Fruit fly (Drosophila melanogaster) whole organism, larva: ENCODE results near the gene CG13667.

Experiments used
- noc ChIP-seq: fragments of 200-800 bp; sonication (Bioruptor generic); optimal IDR thresholded peaks from 3 replicates; lab custom pipeline; 2019; ENCODE audit warnings: missing biosample characterization, mild to moderate bottlenecking, missing genetic modification characterization, moderate library complexity

CG13667 gene

DNA sequence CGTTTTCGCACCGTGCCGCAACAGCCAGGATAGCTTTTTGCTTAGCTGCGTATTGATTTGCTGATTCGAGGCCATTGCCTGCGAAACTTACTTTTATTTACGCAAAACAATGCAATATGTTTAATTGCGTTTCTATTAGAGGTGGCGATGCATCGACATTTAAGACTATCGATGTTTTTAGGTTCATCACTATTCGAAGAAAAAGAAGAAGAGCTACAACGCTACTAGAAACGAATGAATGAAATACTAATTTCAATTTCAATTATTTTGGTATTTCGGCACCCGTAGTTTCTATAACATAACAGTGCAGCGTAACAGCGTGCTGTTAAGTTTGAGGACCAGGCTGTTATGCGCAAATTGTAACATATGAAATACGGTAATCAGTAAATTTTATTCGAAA, at the start of gene CG13667, which contains the start of the genes Tpt and mkg-p:
CG13667 (plus strand) TSS at position 332 of the 400 bp plus-strand sequence.
Tpt (minus strand) TSS at position 155 of the 400 bp plus-strand sequence.
mkg-p (minus strand) TSS at position 155 of the 400 bp plus-strand sequence.
- TF ChIP-seq noc (tag; lab: Kevin White, UChicago), result no peak

- no peak for TF ChIP-seq noc (tag; lab: Kevin White, UChicago)
Observed at dm6 chr3L:8356196-8356595, 49.1 kb upstream of the CG13667 start, which contains the start of gene Culd. Gene Culd (minus strand): TSS chr3L:8356296.

DNA sequence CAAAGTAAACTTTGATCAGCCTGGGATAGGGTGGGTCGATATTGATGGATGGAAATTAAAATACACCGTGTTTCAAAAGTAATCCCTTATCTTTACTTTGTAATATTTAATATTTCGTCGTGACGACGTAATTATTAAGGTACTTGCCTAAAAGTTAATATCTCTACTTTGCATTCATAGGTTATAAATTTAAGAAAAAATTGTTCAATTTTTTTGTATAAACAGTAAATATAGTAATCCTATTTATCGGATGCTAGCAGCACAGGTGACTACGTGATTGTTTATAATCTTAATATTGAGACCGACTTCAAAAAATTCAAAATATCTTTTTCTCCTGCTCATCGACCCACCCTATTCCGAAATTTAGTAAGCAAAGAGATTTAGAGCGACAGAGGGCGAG, 47.1 kb upstream of the CG13667 start:
- peak; percentile 27 for TF ChIP-seq noc (tag; lab: Kevin White, UChicago)

DNA sequence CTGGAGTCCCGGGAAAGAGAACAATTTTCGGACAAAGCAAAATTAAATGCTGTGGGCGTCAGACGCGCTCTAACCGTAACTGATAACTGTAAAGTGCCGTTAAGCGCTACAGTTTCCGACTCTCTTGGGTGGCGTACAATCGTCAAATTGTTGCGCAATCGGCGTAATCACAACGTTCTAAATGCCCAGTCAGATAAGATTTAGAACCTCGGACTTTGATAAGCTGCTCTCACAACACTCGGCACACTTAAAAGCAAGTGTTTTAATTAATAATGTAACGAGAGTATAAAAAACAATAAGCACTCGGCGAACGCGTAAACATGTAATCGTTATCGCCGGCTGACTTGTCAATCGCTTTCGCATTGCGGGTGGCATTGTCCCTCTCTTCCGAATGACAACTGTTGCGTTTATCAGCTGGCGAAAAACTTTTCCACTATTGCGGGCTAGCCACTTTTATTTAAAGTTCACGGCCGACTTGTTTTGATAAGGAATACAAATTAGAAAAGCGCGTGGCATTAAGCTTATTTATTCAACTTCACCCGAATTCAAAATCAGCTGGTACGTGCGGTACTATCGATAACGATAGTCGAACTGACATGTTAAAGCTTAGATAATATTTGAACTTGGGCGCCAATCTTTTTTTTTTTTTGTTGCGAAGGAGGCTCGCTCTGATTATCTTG, 46.3 kb upstream of the CG13667 start:
- TF ChIP-seq noc (tag; lab: Kevin White, UChicago), result peak; percentile 60

DNA sequence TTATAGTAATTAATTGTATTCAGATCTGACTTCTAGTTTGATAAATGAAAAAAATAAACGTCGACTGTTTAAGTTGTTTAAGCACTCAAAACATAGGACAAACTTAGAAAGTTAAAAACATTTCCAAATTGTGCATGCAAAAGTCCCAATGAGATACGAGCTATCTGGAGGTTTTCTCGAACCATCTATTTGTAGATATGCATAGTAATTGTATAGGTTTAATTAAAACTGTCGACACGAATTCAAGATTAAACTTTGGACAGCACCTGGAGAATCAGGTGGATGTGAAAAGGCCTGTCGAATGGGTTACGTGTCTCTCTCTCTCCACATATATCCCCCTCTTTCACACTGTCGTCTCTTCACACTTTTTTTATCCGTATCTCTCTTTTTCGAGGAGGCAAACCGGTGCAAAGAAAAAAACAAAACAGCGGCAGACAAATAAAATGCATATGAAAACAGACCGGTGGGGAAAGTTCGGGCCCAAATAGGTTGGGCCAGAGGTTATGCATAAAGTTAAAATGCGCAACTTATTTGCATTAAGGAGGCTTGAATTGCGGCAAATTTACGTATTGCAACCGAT, 45.1 kb upstream of the CG13667 start:
- TF ChIP-seq noc (tag; lab: Kevin White, UChicago), result no peak

DNA sequence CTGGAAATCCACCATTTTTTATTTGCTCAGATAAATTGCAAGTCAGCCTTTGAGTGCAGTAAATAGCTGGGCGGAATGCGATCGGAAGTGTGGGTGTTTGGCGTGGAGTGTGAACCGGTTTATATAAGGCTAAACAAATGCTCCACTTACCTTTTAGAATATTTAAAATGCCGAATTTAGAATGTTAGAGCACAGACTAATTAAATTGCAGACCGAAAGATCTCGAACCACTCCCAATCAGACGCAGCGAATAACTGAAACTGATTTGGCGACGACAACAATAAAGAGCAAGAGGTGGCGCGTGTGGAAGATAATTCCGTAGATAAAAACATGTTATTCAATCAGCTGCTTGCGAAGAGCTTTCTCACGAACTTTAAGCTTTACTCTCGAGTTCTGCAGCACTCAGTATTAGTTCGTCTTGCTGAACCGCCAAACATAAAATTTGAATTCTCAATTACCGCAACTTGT, 44.6 kb upstream of the CG13667 start, which contains the start of gene Idh:
Idh (minus strand) TSS at position 264 of the 468 bp plus-strand sequence.
- peak; percentile 61 for TF ChIP-seq noc (tag; lab: Kevin White, UChicago)

dm6 chr3L:8363266-8363665, 42.0 kb upstream of the CG13667 start:
- TF ChIP-seq noc (tag; lab: Kevin White, UChicago), result no peak

DNA sequence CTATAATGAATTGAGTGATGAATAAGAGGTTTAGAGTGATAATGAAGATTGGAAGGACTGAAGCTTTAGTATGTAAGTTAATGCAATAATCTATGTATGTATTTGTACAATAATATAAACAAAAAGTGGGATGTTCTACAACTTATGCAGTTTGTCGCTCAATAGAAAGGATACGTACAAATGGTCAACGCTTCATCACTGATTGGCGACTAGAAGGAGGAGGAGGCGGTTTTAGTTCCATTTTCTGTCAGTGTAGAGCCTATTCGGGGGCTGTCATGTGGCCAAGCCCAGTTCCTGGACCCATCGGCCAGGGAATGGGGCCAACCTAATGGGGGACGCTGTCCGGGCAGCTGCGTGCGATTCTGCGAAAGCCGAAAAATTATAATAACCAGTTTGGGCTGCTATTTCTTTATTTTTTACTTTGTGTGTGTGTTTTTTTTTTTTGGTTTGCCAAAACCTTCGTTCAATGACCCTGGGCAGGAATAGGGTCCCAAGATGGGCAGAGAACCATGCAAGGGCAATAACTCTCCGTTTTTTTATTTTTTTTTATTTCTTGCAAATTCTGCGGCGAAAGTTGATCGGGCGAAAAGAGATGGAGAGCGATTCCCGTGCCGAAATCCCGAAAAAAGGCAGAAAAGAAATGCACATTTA, 36.4 kb upstream of the CG13667 start:
- no peak for TF ChIP-seq noc (tag; lab: Kevin White, UChicago)

DNA sequence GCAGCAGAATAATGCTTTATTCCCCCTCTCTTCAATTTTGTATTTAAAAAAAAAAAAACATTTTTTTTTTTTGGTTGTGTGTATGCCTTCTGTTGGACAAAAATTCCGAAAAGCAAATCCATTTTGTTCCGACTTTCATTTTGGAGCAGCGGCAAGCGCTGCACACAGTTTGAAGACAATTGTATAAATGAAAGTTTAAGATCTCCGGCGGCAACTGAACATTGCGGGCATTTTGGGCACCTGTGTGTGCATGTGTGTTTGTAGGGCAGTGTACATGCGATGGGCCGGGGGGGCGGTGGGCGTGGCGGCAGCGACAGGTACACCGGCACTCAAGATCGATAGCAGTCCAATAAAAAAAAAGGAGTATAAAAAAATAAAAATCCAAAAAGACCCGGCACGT, 35.8 kb upstream of the CG13667 start:
- TF ChIP-seq noc (tag; lab: Kevin White, UChicago), result no peak

- TF ChIP-seq noc (tag; lab: Kevin White, UChicago), result no peak
Observed at dm6 chr3L:8370922-8371321, 34.3 kb upstream of the CG13667 start.

dm6 chr3L:8371538-8371937, 33.7 kb upstream of the CG13667 start:
- no peak for TF ChIP-seq noc (tag; lab: Kevin White, UChicago)

dm6 chr3L:8372035-8372434, 33.2 kb upstream of the CG13667 start, which contains the start of gene ImpE1:
Gene ImpE1 (plus strand): TSS chr3L:8372405.
- TF ChIP-seq noc (tag; lab: Kevin White, UChicago), result no peak

dm6 chr3L:8374107-8374506, 31.1 kb upstream of the CG13667 start:
- TF ChIP-seq noc (tag; lab: Kevin White, UChicago), result no peak

- no peak for TF ChIP-seq noc (tag; lab: Kevin White, UChicago)
Observed at dm6 chr3L:8379161-8379560, 26.1 kb upstream of the CG13667 start.

- no peak for TF ChIP-seq noc (tag; lab: Kevin White, UChicago)
Observed at dm6 chr3L:8383968-8384367, 21.3 kb upstream of the CG13667 start.

DNA sequence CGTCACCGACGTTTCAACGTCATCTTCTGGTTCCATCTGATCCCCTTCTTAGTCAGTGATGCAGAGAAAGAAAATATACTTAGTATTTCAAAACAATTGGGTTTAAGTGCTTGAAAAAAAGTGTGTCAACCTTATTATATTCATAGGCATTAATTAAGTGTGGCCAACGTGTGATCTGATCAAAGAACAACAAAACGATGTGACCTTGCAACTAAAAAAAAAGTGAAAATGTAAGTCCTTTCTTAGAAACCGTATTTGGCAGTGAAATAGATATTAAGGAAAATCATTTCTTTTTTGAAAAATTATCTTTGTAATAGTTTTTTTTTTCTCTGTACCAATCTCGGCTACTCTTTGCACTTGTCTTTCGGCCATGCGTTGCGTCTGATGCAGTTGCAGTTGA, 20.2 kb upstream of the CG13667 start:
- no peak for TF ChIP-seq noc (tag; lab: Kevin White, UChicago)
